Fruit fly (Drosophila melanogaster) whole organism, adult: ENCODE results near the gene dpr14.
A peak's percentile ranks its signal among the peaks of the same experiment; 100 is the strongest.

Experiments used
- CG11617 ChIP-seq: fragments of 200-800 bp; sonication (Bioruptor generic); optimal IDR thresholded peaks from 2 replicates; lab custom pipeline; 2017; ENCODE audit warnings: mild to moderate bottlenecking, missing biosample characterization, missing genetic modification reagents, missing genetic modification characterization
- CG12768 ChIP-seq: fragments of 200-800 bp; sonication (Bioruptor generic); optimal IDR thresholded peaks from 2 replicates; lab custom pipeline; 2017; ENCODE audit warnings: missing biosample characterization, missing genetic modification characterization, mild to moderate bottlenecking, moderate library complexity, missing genetic modification reagents
- CG14711 ChIP-seq: fragments of 200-800 bp; sonication (Bioruptor generic); optimal IDR thresholded peaks from 2 replicates; lab custom pipeline; 2018; ENCODE audit warnings: missing biosample characterization, mild to moderate bottlenecking, missing genetic modification characterization, moderate library complexity
- CG1620 ChIP-seq: fragments of 200-800 bp; sonication (Bioruptor generic); optimal IDR thresholded peaks from 2 replicates; lab custom pipeline; 2016; ENCODE audit warnings: missing biosample characterization, missing genetic modification characterization
- CG33017 ChIP-seq: fragments of 200-800 bp; sonication (Bioruptor generic); optimal IDR thresholded peaks from 2 replicates; lab custom pipeline; 2018; ENCODE audit warnings: missing biosample characterization, mild to moderate bottlenecking, missing genetic modification characterization, moderate library complexity
- CG5204 ChIP-seq: fragments of 200-800 bp; sonication (Bioruptor generic); optimal IDR thresholded peaks from 2 replicates; lab custom pipeline; 2016; ENCODE audit warnings: missing biosample characterization, missing genetic modification characterization
- CG7045 ChIP-seq: fragments of 200-800 bp; sonication (Bioruptor generic); optimal IDR thresholded peaks from 2 replicates; lab custom pipeline; 2017; ENCODE audit warnings: missing biosample characterization, mild to moderate bottlenecking, missing genetic modification characterization
- CG7101 ChIP-seq: fragments of 200-800 bp; sonication (Bioruptor generic); optimal IDR thresholded peaks from 2 replicates; lab custom pipeline; 2018; ENCODE audit warnings: missing biosample characterization, mild to moderate bottlenecking, missing genetic modification characterization, moderate library complexity
- Clk ChIP-seq: fragments of 200-800 bp; sonication (Bioruptor generic); optimal IDR thresholded peaks from 2 replicates; lab custom pipeline; 2017; ENCODE audit warnings: missing biosample characterization, missing genetic modification characterization
- Crg-1 ChIP-seq: fragments of 200-800 bp; sonication (Bioruptor generic); optimal IDR thresholded peaks from 2 replicates; lab custom pipeline; 2016; ENCODE audit warnings: missing biosample characterization, missing genetic modification characterization
- Hr96 ChIP-seq: fragments of 200-800 bp; sonication (Bioruptor generic); optimal IDR thresholded peaks from 2 replicates; lab custom pipeline; 2016; ENCODE audit warnings: missing biosample characterization, missing genetic modification characterization
- Mnt ChIP-seq: fragments of 200-800 bp; sonication (Bioruptor generic); optimal IDR thresholded peaks from 2 replicates; lab custom pipeline; 2016; ENCODE audit warnings: missing biosample characterization, mild to moderate bottlenecking, missing genetic modification characterization
- bab1 ChIP-seq: fragments of 200-800 bp; sonication (Bioruptor generic); optimal IDR thresholded peaks from 3 replicates; lab custom pipeline; 2019; ENCODE audit warnings: missing biosample characterization, mild to moderate bottlenecking, missing genetic modification characterization, moderate library complexity
- cic ChIP-seq: fragments of 200-800 bp; sonication (Bioruptor generic); optimal IDR thresholded peaks from 2 replicates; lab custom pipeline; 2017; ENCODE audit warnings: missing biosample characterization, mild to moderate bottlenecking, missing genetic modification characterization, moderate library complexity
- cnc ChIP-seq, 2 experiments: fragments of >200 bp; optimal IDR thresholded peaks; 2 replicates each; lab custom pipeline; 2017
- kay ChIP-seq: fragments of 200-800 bp; sonication (Bioruptor generic); peaks from one replicate; lab custom pipeline; 2016; ENCODE audit warnings: missing biosample characterization, missing genetic modification characterization, borderline replicate concordance
- ovo ChIP-seq: fragments of 200-800 bp; sonication (Bioruptor generic); optimal IDR thresholded peaks from 2 replicates; lab custom pipeline; 2016; ENCODE audit warnings: missing biosample characterization, missing genetic modification characterization
- pad ChIP-seq: fragments of 200-800 bp; sonication (Bioruptor generic); optimal IDR thresholded peaks from 3 replicates; lab custom pipeline; 2017; ENCODE audit warnings: missing biosample characterization, missing genetic modification characterization, mild to moderate bottlenecking, moderate library complexity, missing genetic modification reagents
- tj ChIP-seq: fragments of 200-800 bp; sonication (Bioruptor generic); optimal IDR thresholded peaks from 3 replicates; lab custom pipeline; 2017; ENCODE audit warnings: missing biosample characterization, mild to moderate bottlenecking, missing genetic modification characterization, moderate library complexity
- toe ChIP-seq: fragments of 200-800 bp; sonication (Bioruptor generic); optimal IDR thresholded peaks from 2 replicates; lab custom pipeline; 2016; ENCODE audit warnings: missing biosample characterization, missing genetic modification characterization

Gene dpr14

DNA sequence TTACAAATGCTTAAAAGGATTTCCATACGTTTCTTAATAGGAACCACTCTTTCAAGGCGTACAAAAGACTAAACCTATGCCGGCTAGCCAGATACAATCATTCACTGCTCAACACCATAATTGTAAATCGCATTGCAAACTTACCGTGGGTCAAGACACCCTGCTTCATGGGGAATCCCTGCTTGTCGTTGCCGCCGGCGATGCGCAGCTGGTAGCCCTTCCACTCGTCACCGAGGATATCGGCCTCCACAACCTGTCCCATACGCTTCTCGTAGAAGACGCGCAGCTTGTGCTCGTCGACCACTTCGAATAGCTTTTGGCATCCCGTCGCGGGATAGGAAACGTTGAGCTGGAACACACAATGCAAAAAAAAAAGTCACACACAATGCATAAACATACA, 7.4 kb downstream of the dpr14 start:
- TF ChIP-seq tj, result no peak
- no peak for TF ChIP-seq CG12768 (GFP tag; lab: Kevin White, UChicago)
- no peak for TF ChIP-seq Hr96
- no peak for TF ChIP-seq Clk (GFP tag; lab: Kevin White, UChicago)
- no peak for TF ChIP-seq toe (GFP tag; lab: Kevin White, UChicago)
- no peak for TF ChIP-seq CG7101 (tag; lab: Kevin White, UChicago)
- no peak for TF ChIP-seq CG5204 (GFP tag; lab: Kevin White, UChicago)
- no peak for TF ChIP-seq CG33017 (tag; lab: Kevin White, UChicago)
- no peak for TF ChIP-seq ovo (GFP tag; lab: Kevin White, UChicago)
- TF ChIP-seq Crg-1 (GFP tag; lab: Kevin White, UChicago), result no peak
- no peak for TF ChIP-seq CG7045 (GFP tag; lab: Kevin White, UChicago)
- no peak for TF ChIP-seq kay (GFP tag; lab: Kevin White, UChicago)
- no peak for TF ChIP-seq CG1620 (GFP tag; lab: Kevin White, UChicago)
- no peak for TF ChIP-seq pad (GFP tag; lab: Kevin White, UChicago)

DNA sequence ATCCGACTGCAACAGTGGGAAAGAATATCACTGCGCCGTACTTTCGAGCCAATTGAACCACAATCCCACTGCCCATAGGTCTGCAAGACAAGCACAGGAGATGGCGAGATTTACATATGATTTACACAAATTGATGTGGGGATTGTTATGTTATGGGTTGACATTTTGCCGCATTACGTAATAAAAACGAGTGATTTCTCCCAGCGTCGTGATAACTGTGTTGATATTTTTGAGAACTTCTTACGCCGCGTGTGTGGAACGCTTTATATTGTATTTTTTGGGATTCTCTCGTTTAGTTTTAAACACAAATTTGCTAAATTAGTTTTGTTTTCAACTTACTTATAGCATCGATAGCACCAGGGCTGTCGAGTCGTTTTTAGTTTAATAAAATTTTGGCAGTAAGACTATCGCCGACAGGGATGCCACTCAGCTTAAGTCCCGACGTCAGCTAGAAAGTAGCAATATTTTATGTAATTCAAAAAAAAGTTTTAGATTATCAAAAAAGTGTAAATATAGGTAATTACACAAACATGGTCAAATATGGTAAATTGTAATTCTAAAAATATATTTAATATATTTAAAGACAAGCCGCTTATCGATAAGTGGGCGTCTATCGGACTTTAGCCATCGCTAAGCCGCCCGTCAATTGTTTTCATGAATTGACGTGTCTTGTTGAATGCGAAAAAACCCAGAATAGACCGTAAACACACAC, 14.5 kb downstream of the dpr14 start, which contains the start of the genes CG45089, ND-MNLL and p115:
TSS of gene CG45089 (minus strand) at position 388 of the 712 bp plus-strand sequence.
TSS of gene ND-MNLL (minus strand) at position 388 of the 712 bp plus-strand sequence.
TSS of gene p115 (plus strand) at position 621 of the 712 bp plus-strand sequence.
- TF ChIP-seq CG14711 (tag; lab: Kevin White, UChicago), result peak; percentile 96
- peak; percentile 81 for TF ChIP-seq CG1620 (GFP tag; lab: Kevin White, UChicago)
- no peak for TF ChIP-seq cic (GFP tag; lab: Kevin White, UChicago)
- TF ChIP-seq CG11617 (GFP tag; lab: Kevin White, UChicago), result peak; percentile 67
- TF ChIP-seq CG7101 (tag; lab: Kevin White, UChicago), result peak; percentile 76
- peak; percentile 46 for TF ChIP-seq pad (GFP tag; lab: Kevin White, UChicago)
- TF ChIP-seq CG5204 (GFP tag; lab: Kevin White, UChicago), result peak; percentile 40
- peak; percentile 75 for TF ChIP-seq Mnt (GFP tag; lab: Kevin White, UChicago)
- no peak for TF ChIP-seq kay (GFP tag; lab: Kevin White, UChicago)
- TF ChIP-seq tj, result peak; percentile 61
- TF ChIP-seq Hr96, result peak; percentile 32
- peak; percentile 55 for TF ChIP-seq toe (GFP tag; lab: Kevin White, UChicago)
- TF ChIP-seq CG12768 (GFP tag; lab: Kevin White, UChicago), result no peak
- no peak for TF ChIP-seq Clk (GFP tag; lab: Kevin White, UChicago)
- no peak for TF ChIP-seq cnc (optimal IDR thresholded peaks at IDR 0.05; lab: Kevin White, UChicago)
- TF ChIP-seq CG33017 (tag; lab: Kevin White, UChicago), result no peak
- TF ChIP-seq ovo (GFP tag; lab: Kevin White, UChicago), result peak; percentile 42
- TF ChIP-seq Crg-1 (GFP tag; lab: Kevin White, UChicago), result peak; percentile 44
- TF ChIP-seq bab1, result peak; percentile 80
- peak; percentile 11 for TF ChIP-seq CG7045 (GFP tag; lab: Kevin White, UChicago)

DNA sequence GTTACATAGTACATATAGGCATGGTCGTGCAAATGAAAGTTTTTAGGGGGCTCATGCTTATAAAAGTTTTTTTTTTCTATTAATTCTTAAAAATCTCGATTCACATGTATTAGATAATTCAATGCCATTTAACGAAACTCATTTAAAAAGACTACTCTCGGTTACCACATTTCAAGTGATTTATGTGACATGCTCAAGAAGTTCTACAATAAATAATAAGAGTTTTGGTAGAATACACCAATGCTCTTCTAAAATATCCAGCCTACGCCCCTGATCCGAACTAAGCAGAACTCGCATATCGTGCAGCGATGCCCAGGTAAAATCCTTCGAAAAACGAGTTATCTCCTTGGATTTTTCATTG, 15.6 kb downstream of the dpr14 start:
- TF ChIP-seq CG1620 (GFP tag; lab: Kevin White, UChicago) (peak; percentile 17), CG7101 (tag; lab: Kevin White, UChicago) (peak; percentile 17), bab1 (peak; percentile 18), tj (no peak)

DNA sequence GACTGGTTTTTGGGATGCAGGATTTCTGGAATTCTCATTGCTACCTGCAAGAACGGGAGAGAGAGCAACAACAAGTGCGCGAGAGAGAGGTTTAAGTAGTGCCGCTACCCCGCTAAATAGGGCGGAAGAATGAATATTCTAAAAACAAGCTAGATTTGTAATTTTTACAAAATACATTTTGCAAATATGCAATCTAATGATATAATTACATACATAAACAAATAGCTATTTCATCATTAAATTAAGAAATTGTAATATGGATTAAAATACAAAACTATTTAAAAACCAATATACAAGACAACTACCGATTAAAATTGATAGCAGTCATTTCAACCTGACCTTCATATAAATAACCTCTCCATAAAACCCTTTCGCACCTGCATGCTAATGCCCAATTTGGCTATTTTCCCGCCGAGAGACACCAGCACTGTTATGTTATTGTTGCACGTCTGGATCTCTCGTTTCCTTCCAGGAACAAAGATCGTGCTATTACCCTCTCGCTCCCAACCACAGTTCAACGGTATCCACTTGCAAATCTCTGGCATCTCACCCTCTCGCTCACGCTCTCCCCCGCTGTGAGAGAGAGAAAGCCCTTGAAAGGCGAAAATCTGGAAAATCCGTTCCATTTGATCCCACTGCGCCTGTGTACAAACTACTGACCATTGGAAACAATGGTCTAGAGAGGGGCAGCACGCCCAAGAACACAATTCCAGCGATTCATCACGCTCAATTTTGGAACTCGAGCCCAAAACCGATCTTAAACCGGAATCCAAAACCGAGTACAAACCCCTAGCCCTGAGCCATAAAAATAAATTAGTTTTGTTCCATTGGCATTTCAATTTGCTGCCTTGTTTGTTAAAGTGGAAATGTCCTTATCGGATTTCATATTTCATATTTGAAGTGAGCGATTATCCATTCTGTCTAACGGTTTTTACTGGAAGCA, 16.2 kb downstream of the dpr14 start, which contains the start of gene Nek2:
TSS of gene Nek2 (minus strand) at position 51 of the 943 bp plus-strand sequence.
- TF ChIP-seq Clk (GFP tag; lab: Kevin White, UChicago) (no peak), ovo (GFP tag; lab: Kevin White, UChicago) (peak; percentile 42), CG1620 (GFP tag; lab: Kevin White, UChicago) (no peak), bab1 (peak; percentile 34), pad (GFP tag; lab: Kevin White, UChicago) (peak; percentile 93)

DNA sequence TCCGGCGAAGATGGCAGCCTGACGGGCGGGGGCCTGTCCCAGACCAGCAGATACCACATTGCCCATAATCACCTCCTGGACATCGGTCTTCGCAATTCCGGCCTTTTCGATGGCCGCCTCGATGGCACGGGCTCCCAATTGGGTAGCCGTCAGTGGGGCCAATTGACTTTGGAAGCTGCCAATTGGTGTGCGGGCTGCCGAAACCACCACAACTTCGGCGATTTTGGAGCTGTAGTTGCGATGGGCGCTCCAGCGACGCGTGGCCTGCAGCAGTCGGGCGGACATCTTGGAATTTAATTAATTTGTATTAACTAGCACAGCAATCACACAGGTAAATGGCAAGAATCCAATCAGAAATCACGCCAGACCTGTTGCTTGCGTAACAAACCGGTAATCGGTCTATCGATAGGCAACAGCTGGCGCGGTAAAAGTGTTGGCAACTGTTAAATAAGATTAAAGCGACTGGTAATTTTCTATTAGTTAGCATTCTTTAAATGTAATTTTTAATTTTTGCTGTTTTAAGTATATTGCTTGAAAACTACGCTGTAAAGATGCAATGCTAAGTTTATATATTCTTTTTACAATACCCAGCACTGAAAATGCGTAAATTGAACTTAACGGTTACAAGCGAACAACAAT, 19.6 kb downstream of the dpr14 start, which contains the start of gene Acat1:
TSS of gene Acat1 (minus strand) at position 400 of the 639 bp plus-strand sequence.
- TF ChIP-seq Mnt (GFP tag; lab: Kevin White, UChicago) (peak; percentile 66), tj (peak; percentile 32), toe (GFP tag; lab: Kevin White, UChicago) (peak; percentile 52), CG33017 (tag; lab: Kevin White, UChicago) (peak; percentile 35), CG1620 (GFP tag; lab: Kevin White, UChicago) (peak; percentile 59), CG7101 (tag; lab: Kevin White, UChicago) (peak; percentile 84), CG14711 (tag; lab: Kevin White, UChicago) (peak; percentile 85), CG7045 (GFP tag; lab: Kevin White, UChicago) (peak; percentile 38), CG11617 (GFP tag; lab: Kevin White, UChicago) (peak; percentile 69), CG5204 (GFP tag; lab: Kevin White, UChicago) (peak; percentile 44), Hr96 (peak; percentile 66), Clk (GFP tag; lab: Kevin White, UChicago) (no peak), kay (GFP tag; lab: Kevin White, UChicago) (no peak), cnc (optimal IDR thresholded peaks at IDR 0.05; lab: Kevin White, UChicago) (no peak), cic (GFP tag; lab: Kevin White, UChicago) (peak; percentile 5), pad (GFP tag; lab: Kevin White, UChicago) (peak; percentile 63), ovo (GFP tag; lab: Kevin White, UChicago) (peak; percentile 36), bab1 (peak; percentile 92), CG12768 (GFP tag; lab: Kevin White, UChicago) (peak; percentile 60), Crg-1 (GFP tag; lab: Kevin White, UChicago) (peak; percentile 73)
